Fruit fly (Drosophila melanogaster): Measurements from ENCODE around the gene CG31697.

CG31697 gene

dm6 chr2L:19575626-19576298, 40.5 kb downstream of the CG31697 start (continued):
- TF ChIP-seq twi (tag; optimal IDR thresholded peaks at IDR 0.05) (peak; percentile 88), Blimp-1 (GFP tag; optimal IDR thresholded peaks at IDR 0.05) (peak; percentile 94), sna (GFP tag; IDR thresholded peaks at IDR 0.05; ENCODE audit: partially characterized antibody) (no peak), PHDP (tag; optimal IDR thresholded peaks at IDR 0.05) (peak; percentile 95), bigmax (GFP tag; optimal IDR thresholded peaks at IDR 0.05) (peak; percentile 26), CG17361 (GFP tag; IDR thresholded peaks at IDR 0.05) (peak; percentile 99), CG16863 (GFP tag; optimal IDR thresholded peaks at IDR 0.05) (peak; percentile 95), Kr (GFP tag; optimal IDR thresholded peaks at IDR 0.05) (no peak), NfI (GFP tag; optimal IDR thresholded peaks at IDR 0.05) (peak; percentile 97), btn (GFP tag; optimal IDR thresholded peaks at IDR 0.05) (peak; percentile 94), pros (GFP tag; optimal IDR thresholded peaks at IDR 0.05) (peak; percentile 93), CG13296 (GFP tag; optimal IDR thresholded peaks at IDR 0.05) (peak; percentile 94), kah (GFP tag; optimal IDR thresholded peaks at IDR 0.05) (peak; percentile 86), bowl (GFP tag; IDR thresholded peaks at IDR 0.05) (peak; percentile 47; the same call in 1 of the 2 replicates), croc (GFP tag; conservative IDR thresholded peaks at IDR 0.05) (peak; percentile 92), lilli (GFP tag; optimal IDR thresholded peaks at IDR 0.05) (peak; percentile 98), bbx (GFP tag; IDR thresholded peaks at IDR 0.05; ENCODE audit: partially characterized antibody) (peak; percentile 32; the same call in 1 of the 2 replicates), CG2202 (tag; optimal IDR thresholded peaks at IDR 0.05) (peak; percentile 87), D19B (GFP tag; optimal IDR thresholded peaks at IDR 0.05) (peak; percentile 92), shn (GFP tag; optimal IDR thresholded peaks at IDR 0.05) (peak; percentile 97), CrebB (tag; optimal IDR thresholded peaks at IDR 0.05) (peak; percentile 79), sqz (GFP tag; optimal IDR thresholded peaks at IDR 0.05) (peak; percentile 86)

DNA sequence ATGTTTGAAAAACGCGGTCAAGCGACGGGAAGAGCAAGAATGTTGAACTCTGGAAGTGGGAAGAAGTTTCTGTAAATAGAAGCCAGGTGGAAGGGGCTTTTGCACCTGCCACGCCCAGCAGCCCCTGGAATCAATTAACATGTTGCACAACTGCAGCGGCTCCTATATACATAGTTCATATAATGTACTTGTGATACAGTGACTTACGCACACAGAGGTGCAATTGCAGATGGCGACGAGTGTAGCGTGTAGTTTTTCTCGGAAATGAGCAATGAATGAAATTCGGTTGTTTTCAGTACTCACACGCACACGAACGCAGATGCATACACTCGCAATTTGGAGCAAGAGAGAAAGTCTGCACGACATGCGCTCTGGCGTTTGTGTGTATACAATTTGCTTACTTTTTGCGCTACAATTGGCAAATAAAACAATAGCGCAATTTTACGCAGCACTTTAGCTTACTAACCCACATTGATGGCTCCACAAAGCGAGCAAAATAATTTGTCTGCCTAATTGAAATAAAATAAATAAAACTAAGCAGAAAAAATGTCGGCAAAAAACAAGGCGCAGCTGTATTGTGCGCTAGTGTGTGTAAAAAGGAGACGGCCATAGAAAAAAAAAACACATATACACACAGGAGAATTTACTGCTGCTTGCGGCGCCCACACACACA, 41.2 kb downstream of the CG31697 start:
- TF ChIP-seq emc (GFP tag; optimal IDR thresholded peaks at IDR 0.05) (no peak), CG15011 (GFP tag; optimal IDR thresholded peaks at IDR 0.05) (no peak), ewg (GFP tag; optimal IDR thresholded peaks at IDR 0.05) (peak; percentile 88), inv (GFP tag; IDR thresholded peaks at IDR 0.05; ENCODE audit: partially characterized antibody) (no peak), CG12071 (GFP tag; optimal IDR thresholded peaks at IDR 0.05) (peak; percentile 11), CG8290 (GFP tag; optimal IDR thresholded peaks at IDR 0.05) (no peak), CG8290 (tag; optimal IDR thresholded peaks at IDR 0.05) (peak in 1 of 2 experiments; percentile 11), CG7839 (tag; optimal IDR thresholded peaks at IDR 0.05) (no peak), HLHmδ (GFP tag; optimal IDR thresholded peaks at IDR 0.05) (peak; percentile 17), Bteb2 (GFP tag; optimal IDR thresholded peaks at IDR 0.05) (no peak), CG32767 (GFP tag; IDR thresholded peaks at IDR 0.05) (peak; percentile 68), dimm (GFP tag; IDR thresholded peaks at IDR 0.05) (no peak), sens (GFP tag) (peak; percentile 73), ems (GFP tag; optimal IDR thresholded peaks at IDR 0.05) (no peak), bsh (GFP tag; optimal IDR thresholded peaks at IDR 0.05) (peak in 1 of 2 experiments; percentile 1), kni (GFP tag; optimal IDR thresholded peaks at IDR 0.05) (peak; percentile 88), CG17568 (GFP tag; optimal IDR thresholded peaks at IDR 0.05) (no peak), CG7556 (GFP tag; optimal IDR thresholded peaks at IDR 0.05) (no peak), unc-4 (GFP tag; IDR thresholded peaks at IDR 0.05; ENCODE audit: partially characterized antibody) (0 out of 2 replicates have a peak, but pooled peaks have one; percentile 23), CG3726 (GFP tag; IDR thresholded peaks at IDR 0.05) (no peak), CG15479 (GFP tag; optimal IDR thresholded peaks at IDR 0.05) (peak; percentile 93), phol (tag; optimal IDR thresholded peaks at IDR 0.05) (peak; percentile 62), CG6654 (GFP tag; optimal IDR thresholded peaks at IDR 0.05) (no peak), CG5180 (GFP tag; optimal IDR thresholded peaks at IDR 0.05) (no peak), YL-1 (GFP tag; optimal IDR thresholded peaks at IDR 0.05) (peak; percentile 18), Stat92E (GFP tag; optimal IDR thresholded peaks at IDR 0.05) (peak in 1 of 3 experiments; percentile 93)

Data from whole organism, embryonic.